Worm (Caenorhabditis elegans): ENCODE results near the gene slc-25A29.

slc-25A29 gene

DNA sequence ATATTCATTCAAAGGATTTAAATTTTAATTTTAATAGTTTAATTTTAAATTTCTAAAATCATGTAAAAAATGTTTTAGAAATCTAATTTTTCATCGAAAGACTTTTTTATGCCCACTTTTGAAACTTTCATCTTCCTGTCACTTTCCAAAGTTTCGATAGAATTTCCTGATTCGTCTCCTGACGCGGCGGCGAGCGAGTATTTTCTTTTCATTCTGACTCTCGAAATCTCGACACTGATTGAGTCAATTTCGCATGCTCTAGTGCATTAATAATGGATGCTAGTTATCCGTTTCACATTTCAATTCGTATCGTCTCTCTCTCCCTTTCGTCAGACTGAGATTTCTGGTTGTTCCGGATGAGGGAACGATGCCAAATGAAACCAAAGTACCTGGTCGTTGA, 9.2 kb downstream of the slc-25A29 start:
- TF ChIP-seq nhr-84 (tag; optimal IDR thresholded peaks at IDR 0.05) (no peak), ztf-4 (tag; optimal IDR thresholded peaks at IDR 0.05) (no peak), lin-14 (GFP tag; optimal IDR thresholded peaks at IDR 0.05) (peak; percentile 45), efl-1 (optimal IDR thresholded peaks at IDR 0.05) (no peak), efl-1 (GFP tag; optimal IDR thresholded peaks at IDR 0.05 in 1 of 2) (peak in 1 of 2 experiments; percentile 66), fkh-10 (GFP tag; optimal IDR thresholded peaks at IDR 0.05) (peak; percentile 86)

DNA sequence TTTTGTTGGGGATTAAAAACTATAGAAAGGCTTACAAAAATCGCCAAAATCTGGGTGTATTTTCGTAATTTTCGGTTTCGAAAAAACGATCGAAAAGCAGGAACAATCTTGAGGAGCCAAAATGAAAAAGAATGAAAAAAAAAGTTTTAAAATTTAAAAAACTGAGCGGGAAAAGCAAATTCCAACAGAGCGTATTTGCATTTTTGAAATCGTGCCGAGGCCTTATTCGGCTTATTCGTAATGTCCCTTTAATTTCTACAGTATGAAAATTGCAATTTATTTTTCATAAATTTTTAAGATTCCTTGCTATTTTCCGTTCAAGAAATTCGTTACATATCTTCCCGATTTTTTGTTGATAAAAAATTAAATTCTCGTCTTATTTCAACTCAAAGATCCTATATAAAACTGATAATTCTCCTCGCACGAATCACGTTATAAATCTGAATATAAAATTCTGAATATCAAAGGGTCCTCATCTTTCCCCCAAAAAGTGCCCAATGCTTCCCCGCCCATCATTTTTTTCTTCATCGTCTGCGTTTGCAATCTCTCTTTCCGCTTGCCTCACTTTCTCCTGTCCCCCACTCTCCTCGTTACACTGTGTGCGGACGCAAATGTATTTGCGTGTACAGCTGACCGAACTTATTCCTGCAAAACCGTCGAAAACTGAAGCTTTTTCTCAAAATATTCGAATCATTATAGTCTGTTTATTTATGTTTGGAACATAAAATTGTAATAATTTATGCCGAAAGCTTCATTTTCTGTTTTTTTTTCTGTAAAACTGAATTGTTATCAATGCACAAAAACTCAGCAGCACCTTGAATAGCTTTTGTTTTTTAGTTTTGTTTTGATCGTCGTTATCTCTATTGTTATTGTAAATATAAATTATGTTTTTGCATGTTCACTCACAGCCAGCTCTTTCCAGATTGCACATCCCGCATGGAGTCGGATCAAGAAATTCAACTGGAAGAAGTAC, 11.9 kb downstream of the slc-25A29 start, which contains the start of the genes rfc-1 and pmp-3:
Gene rfc-1 (minus strand): TSS at position 163 of the 973 bp plus-strand sequence.
Gene pmp-3 (plus strand): TSS at position 923 of the 973 bp plus-strand sequence.
- no peak for TF ChIP-seq hlh-17 (GFP tag; optimal IDR thresholded peaks at IDR 0.05; ENCODE audit: borderline replicate concordance)
- no peak for TF ChIP-seq ama-1 (optimal IDR thresholded peaks at IDR 0.05)
- peak; percentile 79 to 93 for TF ChIP-seq lin-35 (GFP tag; optimal IDR thresholded peaks at IDR 0.05)
- TF ChIP-seq blmp-1 (tag; optimal IDR thresholded peaks at IDR 0.05) = peak; percentile 93
- no peak for TF ChIP-seq lin-39 (tag; optimal IDR thresholded peaks at IDR 0.05)
- peak; percentile 20 for TF ChIP-seq nhr-85 (tag)
- TF ChIP-seq unc-130 (tag; optimal IDR thresholded peaks at IDR 0.05) = peak; percentile 5
- peak; percentile 9 for TF ChIP-seq swsn-7 (tag; optimal IDR thresholded peaks at IDR 0.05)
- TF ChIP-seq dsc-1 (tag; optimal IDR thresholded peaks at IDR 0.05) = peak; percentile 2
- TF ChIP-seq skn-1 (tag; optimal IDR thresholded peaks at IDR 0.05) = peak; percentile 22
- no peak for TF ChIP-seq unc-62 (GFP tag; optimal IDR thresholded peaks at IDR 0.05)
- peak; percentile 36 for TF ChIP-seq snu-23 (GFP tag; optimal IDR thresholded peaks at IDR 0.05)
- TF ChIP-seq lin-15B (tag; optimal IDR thresholded peaks at IDR 0.05) = peak; percentile 29
- no peak for TF ChIP-seq efl-3 (GFP tag; optimal IDR thresholded peaks at IDR 0.05)
- no peak for TF ChIP-seq lir-3 (tag; optimal IDR thresholded peaks at IDR 0.05; ENCODE audit: poor library complexity)
- no peak for TF ChIP-seq fkh-10 (GFP tag; optimal IDR thresholded peaks at IDR 0.05)
- TF ChIP-seq nhr-71 (tag; optimal IDR thresholded peaks at IDR 0.05) = peak; percentile 42
- no peak for TF ChIP-seq ces-1 (GFP tag; optimal IDR thresholded peaks at IDR 0.05)
- no peak for TF ChIP-seq lin-13 (GFP tag; optimal IDR thresholded peaks at IDR 0.05)
- TF ChIP-seq dpl-1 (GFP tag; optimal IDR thresholded peaks at IDR 0.05) = peak; percentile 82 to 88 (median 86)
- peak; percentile 7 to 74 for TF ChIP-seq lsy-2 (tag; optimal IDR thresholded peaks at IDR 0.05)
- TF ChIP-seq fkh-8 (tag; optimal IDR thresholded peaks at IDR 0.05) = peak; percentile 12
- TF ChIP-seq nhr-28 (tag; optimal IDR thresholded peaks at IDR 0.05) = no peak
- peak; percentile 87 to 93 for TF ChIP-seq efl-1 (optimal IDR thresholded peaks at IDR 0.05)
- peak; percentile 88 to 99 for TF ChIP-seq efl-1 (GFP tag; optimal IDR thresholded peaks at IDR 0.05 in 1 of 2)
- TF ChIP-seq lin-14 (GFP tag; optimal IDR thresholded peaks at IDR 0.05) = peak; percentile 42
- TF ChIP-seq rnt-1 (tag; optimal IDR thresholded peaks at IDR 0.05) = peak; percentile 20
- peak; percentile 5 for TF ChIP-seq irx-1 (tag; optimal IDR thresholded peaks at IDR 0.05)
- no peak for TF ChIP-seq snpc-4 (tag; optimal IDR thresholded peaks at IDR 0.05)
- no peak for TF ChIP-seq nhr-12 (tag; optimal IDR thresholded peaks at IDR 0.05)
- TF ChIP-seq nhr-20 (tag; optimal IDR thresholded peaks at IDR 0.05) = peak; percentile 30
- TF ChIP-seq tbx-2 (tag; optimal IDR thresholded peaks at IDR 0.05) = peak; percentile 22
- TF ChIP-seq pag-3 (tag; optimal IDR thresholded peaks at IDR 0.05; ENCODE audit: borderline replicate concordance, insufficient read depth) = no peak
- TF ChIP-seq jun-1 (tag; optimal IDR thresholded peaks at IDR 0.05) = no peak
- no peak for TF ChIP-seq hlh-4 (tag; optimal IDR thresholded peaks at IDR 0.05)

DNA sequence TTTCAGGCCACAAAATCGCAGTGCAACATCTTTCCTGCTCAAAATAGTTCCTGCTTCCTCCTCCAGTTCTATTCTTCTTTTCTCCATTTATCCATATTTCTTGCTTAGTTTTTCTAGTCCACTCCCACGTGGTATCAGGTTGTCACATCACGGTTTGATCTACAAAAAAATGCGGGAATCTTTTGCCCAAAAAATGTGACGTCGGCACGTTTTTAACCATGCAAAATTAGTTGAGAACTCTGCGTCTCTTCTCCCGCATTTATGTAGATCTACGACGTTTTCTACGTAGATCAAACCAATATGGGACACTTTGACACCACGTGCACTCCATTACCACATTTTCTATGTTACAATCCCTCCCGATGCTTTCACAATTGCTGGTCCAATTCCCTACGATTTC, 16.0 kb downstream of the slc-25A29 start:
- no peak for TF ChIP-seq nhr-19 (GFP tag; conservative IDR thresholded peaks at IDR 0.05)
- no peak for TF ChIP-seq ceh-88 (GFP tag; IDR thresholded peaks at IDR 0.05)
- TF ChIP-seq aha-1 (tag; optimal IDR thresholded peaks at IDR 0.05) = no peak
- TF ChIP-seq nhr-12 (tag; optimal IDR thresholded peaks at IDR 0.05) = no peak
- TF ChIP-seq ztf-11 (tag; optimal IDR thresholded peaks at IDR 0.05) = no peak

Data from whole organism, L1 larva.